Worm (Caenorhabditis elegans) whole organism, L3 larva: ENCODE measurements around the gene F18H3.4.
A peak's percentile ranks its signal among the peaks of the same experiment; 100 is the strongest.

Experiments used
- aly-2 ChIP-seq: fragments of 150-350 bp; optimal IDR thresholded peaks from 2 replicates; lab custom pipeline; 2014; ENCODE audit warnings: missing biosample characterization, missing genetic modification characterization
- ceh-9 ChIP-seq: sonication (generic microtip); optimal IDR thresholded peaks from 2 replicates; lab custom pipeline; 2018; ENCODE audit warnings: missing biosample characterization, missing genetic modification characterization
- elt-3 ChIP-seq, 3 experiments: fragments of 150-350 bp in 1 of 3; sonication (generic microtip) in 2 of 3; optimal IDR thresholded peaks; 2 replicates in 2 of 3; 4 replicates in 1 of 3; lab custom pipeline; 2014 to 2017; ENCODE audit warnings: missing biosample characterization in 3 of 3, missing genetic modification characterization in 3 of 3
- hmg-11 ChIP-seq: sonication (generic microtip); optimal IDR thresholded peaks from 2 replicates; lab custom pipeline; 2016; ENCODE audit warnings: missing genetic modification characterization, missing compliant biosample characterization
- nhr-237 ChIP-seq: fragments of 150-350 bp; optimal IDR thresholded peaks from 2 replicates; lab custom pipeline; 2014; ENCODE audit warnings: missing biosample characterization, missing genetic modification characterization
- nhr-28 ChIP-seq: fragments of 150-350 bp; optimal IDR thresholded peaks from 2 replicates; lab custom pipeline; 2014; ENCODE audit warnings: missing biosample characterization, missing genetic modification characterization
- nhr-76 ChIP-seq: fragments of 150-350 bp; sonication (generic microtip); optimal IDR thresholded peaks from 5 replicates; lab custom pipeline; 2014; ENCODE audit warnings: missing biosample characterization, missing genetic modification characterization
- pha-4 ChIP-seq: fragments of 150-350 bp; optimal IDR thresholded peaks from 2 replicates; lab custom pipeline; 2014; ENCODE audit warnings: missing biosample characterization, missing genetic modification reagents, missing genetic modification characterization
- sea-2 ChIP-seq: fragments of 150-350 bp; sonication (generic microtip); optimal IDR thresholded peaks from 4 replicates; lab custom pipeline; 2014; ENCODE audit warnings: missing biosample characterization, missing genetic modification reagents, missing genetic modification characterization
- unc-62 ChIP-seq: fragments of 150-350 bp; sonication (generic microtip); optimal IDR thresholded peaks from 4 replicates; lab custom pipeline; 2014; ENCODE audit warnings: missing biosample characterization, missing genetic modification reagents, missing genetic modification characterization
- zag-1 ChIP-seq: fragments of 150-350 bp; optimal IDR thresholded peaks from 2 replicates; lab custom pipeline; 2014; ENCODE audit warnings: missing biosample characterization, missing genetic modification characterization
- ztf-4 ChIP-seq: fragments of 150-350 bp; optimal IDR thresholded peaks from 2 replicates; lab custom pipeline; 2014; ENCODE audit warnings: missing biosample characterization, missing genetic modification characterization

ce11 chrX:13542757-13543156 is 13.9 kb downstream of the F18H3.4 start:
- TF ChIP-seq nhr-237 (tag; lab: Kevin White, UChicago) (no peak), nhr-76 (no peak), unc-62 (GFP tag; lab: Kevin White, UChicago) (no peak), hmg-11 (tag; lab: Kevin White, UChicago) (peak; percentile 23), zag-1 (tag; lab: Kevin White, UChicago) (no peak), nhr-28 (tag; lab: Kevin White, UChicago) (no peak), elt-3 (tag; optimal IDR thresholded peaks at IDR 0.05; lab: Kevin White, UChicago) (no peak), pha-4 (tag; lab: Kevin White, UChicago) (no peak), sea-2 (GFP tag; lab: Kevin White, UChicago) (no peak), ceh-9 (tag; lab: Kevin White, UChicago) (no peak), aly-2 (no peak), ztf-4 (peak; percentile 22)
